Fruit fly (Drosophila melanogaster) whole organism, adult: Measurements from ENCODE around the gene CG31807.

Experiments used
- CG7045 ChIP-seq: fragments of 200-800 bp; sonication (Bioruptor generic); optimal IDR thresholded peaks from 2 replicates; lab custom pipeline; 2017; ENCODE audit warnings: missing biosample characterization, mild to moderate bottlenecking, missing genetic modification characterization
- kay ChIP-seq: fragments of 200-800 bp; sonication (Bioruptor generic); peaks from one replicate; lab custom pipeline; 2016; ENCODE audit warnings: missing biosample characterization, missing genetic modification characterization, borderline replicate concordance

- no peak for TF ChIP-seq CG7045 (GFP tag; lab: Kevin White, UChicago)
- TF ChIP-seq kay (GFP tag; lab: Kevin White, UChicago) = peak; percentile 79
Measured at dm6 chr2L:16722596-16722995, 38.8 kb upstream of the CG31807 start.
